Fruit fly (Drosophila melanogaster) whole organism, pupa: ENCODE data around the gene grnd.

Source experiments
- CG10348 ChIP-seq: fragments of 200-800 bp; sonication (Bioruptor generic); IDR thresholded peaks from 2 replicates; pipeline ENCODE4 v1.3.6; 2022; ENCODE audit warnings: missing biosample characterization, missing genetic modification characterization
- CG17806 ChIP-seq: fragments of 200-800 bp; sonication (Bioruptor generic); optimal IDR thresholded peaks from 2 replicates; lab custom pipeline; 2018; ENCODE audit warnings: missing biosample characterization, mild to moderate bottlenecking, missing genetic modification characterization, moderate library complexity
- CG34367 ChIP-seq: fragments of 200-800 bp; sonication (Bioruptor generic); optimal IDR thresholded peaks from 2 replicates; lab custom pipeline; 2018; ENCODE audit warnings: missing biosample characterization, mild to moderate bottlenecking, missing genetic modification characterization
- CG4496 ChIP-seq: fragments of 200-800 bp; sonication (Bioruptor generic); IDR thresholded peaks from 3 replicates; pipeline ENCODE4 v1.3.6; 2022; ENCODE audit warnings: missing biosample characterization, missing genetic modification characterization
- CG8301 ChIP-seq: fragments of 200-800 bp; sonication (Bioruptor generic); optimal IDR thresholded peaks from 2 replicates; lab custom pipeline; 2018; ENCODE audit warnings: missing biosample characterization, mild to moderate bottlenecking, missing genetic modification characterization
- CG9948 ChIP-seq: fragments of 200-800 bp; sonication (Bioruptor generic); optimal IDR thresholded peaks from 2 replicates; lab custom pipeline; 2018; ENCODE audit warnings: missing biosample characterization, mild to moderate bottlenecking, missing genetic modification characterization, moderate library complexity
- D1 ChIP-seq: fragments of 200-800 bp; sonication (Bioruptor generic); optimal IDR thresholded peaks from 2 replicates; lab custom pipeline; 2018; ENCODE audit warnings: missing biosample characterization, mild to moderate bottlenecking, missing genetic modification characterization, moderate library complexity
- EcR ChIP-seq: fragments of 200-800 bp; sonication (Bioruptor generic); optimal IDR thresholded peaks from 3 replicates; lab custom pipeline; 2019; ENCODE audit warnings: missing biosample characterization, missing genetic modification characterization, mild to moderate bottlenecking, moderate library complexity, missing genetic modification reagents
- Pif1A ChIP-seq: fragments of 200-800 bp; sonication (Bioruptor generic); optimal IDR thresholded peaks from 3 replicates; lab custom pipeline; 2016; ENCODE audit warnings: missing biosample characterization, missing genetic modification characterization
- Snoo ChIP-seq: fragments of 200-800 bp; sonication (Bioruptor generic); optimal IDR thresholded peaks from 3 replicates; lab custom pipeline; 2017; ENCODE audit warnings: missing biosample characterization, mild to moderate bottlenecking, missing genetic modification characterization, inconsistent platforms
- gl ChIP-seq: fragments of 200-800 bp; sonication (Bioruptor generic); optimal IDR thresholded peaks from 2 replicates; lab custom pipeline; 2018; ENCODE audit warnings: missing biosample characterization, mild to moderate bottlenecking, missing genetic modification characterization
- rn ChIP-seq: fragments of 200-800 bp; sonication (Bioruptor generic); IDR thresholded peaks from 2 replicates; pipeline ENCODE4 v1.3.6; 2022; ENCODE audit warnings: missing biosample characterization, missing genetic modification characterization

dm6 chr2L:18477455-18477854, 7.8 kb upstream of the grnd start:
- TF ChIP-seq CG9948 (tag; lab: Kevin White, UChicago) (peak; percentile 87), CG34367 (peak; percentile 86), D1 (tag; lab: Kevin White, UChicago) (peak; percentile 73), CG17806 (tag; lab: Kevin White, UChicago) (peak; percentile 89), CG8301 (peak; percentile 64), Pif1A (GFP tag; lab: Kevin White, UChicago) (peak; percentile 85), rn (peak; percentile 74), CG10348 (no peak), EcR (GFP tag; lab: Kevin White, UChicago) (peak; percentile 78), gl (peak; percentile 77), Snoo (tag; lab: Kevin White, UChicago) (peak; percentile 75), CG4496 (GFP tag; lab: Robert Waterston, UW) (peak; percentile 85)
